Fruit fly (Drosophila melanogaster): ENCODE data around the gene CG8745.

Gene CG8745

DNA sequence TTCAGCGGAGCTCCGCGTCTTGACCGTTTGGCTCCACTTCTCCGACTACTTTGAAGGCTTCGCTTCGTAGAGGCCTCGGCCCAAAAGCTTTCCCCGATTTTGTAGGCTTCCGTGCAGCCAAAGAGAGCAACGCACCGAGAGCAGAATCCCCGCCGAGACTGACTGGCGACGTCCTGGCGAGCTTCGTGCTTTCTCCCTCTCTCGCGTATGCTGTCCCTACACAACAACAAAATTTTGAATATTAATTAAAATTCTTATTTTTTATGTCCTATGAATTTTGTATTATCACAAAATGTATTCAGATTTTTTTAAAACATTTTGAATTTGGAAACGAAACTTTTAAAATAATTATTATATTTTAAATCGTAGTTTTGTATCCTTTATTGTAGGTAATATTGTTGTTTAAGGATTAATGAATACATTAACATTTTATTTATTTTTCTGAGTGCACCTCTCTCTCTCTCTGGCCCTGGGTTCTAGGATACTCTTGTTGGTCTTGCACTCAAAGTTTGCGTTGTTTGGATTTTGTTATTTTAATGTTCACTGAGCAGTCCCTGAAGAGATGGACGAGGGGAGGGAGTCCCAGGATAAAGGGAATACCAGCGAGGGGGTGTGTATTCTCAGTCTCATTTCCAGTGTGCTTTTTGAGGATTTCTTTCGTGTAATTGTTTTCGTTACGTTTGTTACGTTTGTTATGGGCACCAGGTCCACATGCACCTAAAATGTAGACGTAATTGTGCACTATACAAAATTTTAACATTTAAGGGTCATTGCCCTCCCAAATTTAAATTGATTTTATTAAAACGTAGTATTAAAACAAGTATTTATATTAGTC, 36.7 kb upstream of the CG8745 start, which contains the start of gene dysc (continued):
- TF ChIP-seq abd-A (tag; optimal IDR thresholded peaks at IDR 0.05) (peak; percentile 83), CG2712 (tag; optimal IDR thresholded peaks at IDR 0.05) (peak; percentile 37), ranshi (GFP tag; IDR thresholded peaks at IDR 0.05) (no peak), cwo (GFP tag; optimal IDR thresholded peaks at IDR 0.05) (peak; percentile 34), CG4360 (GFP tag; IDR thresholded peaks at IDR 0.05) (no peak), CG10959 (GFP tag; IDR thresholded peaks at IDR 0.05) (no peak), maf-S (GFP tag; optimal IDR thresholded peaks at IDR 0.05) (no peak), psq (GFP tag; optimal IDR thresholded peaks at IDR 0.05) (no peak), NK7.1 (GFP tag; optimal IDR thresholded peaks at IDR 0.05) (no peak), zen (tag; optimal IDR thresholded peaks at IDR 0.05) (no peak), CG16779 (GFP tag; IDR thresholded peaks at IDR 0.05) (0 out of 2 replicates have a peak, but pooled peaks have one; percentile 45), Camta (GFP tag; optimal IDR thresholded peaks at IDR 0.05) (no peak), CG12155 (GFP tag; optimal IDR thresholded peaks at IDR 0.05) (no peak), CG1603 (tag; optimal IDR thresholded peaks at IDR 0.05) (no peak), CG8281 (tag; optimal IDR thresholded peaks at IDR 0.05) (no peak), C15 (GFP tag; IDR thresholded peaks at IDR 0.05) (no peak), CG11085 (GFP tag; IDR thresholded peaks at IDR 0.05) (no peak), pfk (GFP tag; optimal IDR thresholded peaks at IDR 0.05) (no peak), pzg (GFP tag; optimal IDR thresholded peaks at IDR 0.05) (no peak), Ptx1 (GFP tag; IDR thresholded peaks at IDR 0.05) (peak; percentile 11; the same call in 1 of the 2 replicates), NfI (GFP tag; optimal IDR thresholded peaks at IDR 0.05) (peak; percentile 10), CG11247 (GFP tag; IDR thresholded peaks at IDR 0.05) (no peak), CG6854 (GFP tag; optimal IDR thresholded peaks at IDR 0.05) (no peak), dmrt99B (tag; optimal IDR thresholded peaks at IDR 0.05) (peak; percentile 49), Usf (GFP tag; optimal IDR thresholded peaks at IDR 0.05) (no peak), PHDP (tag; optimal IDR thresholded peaks at IDR 0.05) (peak; percentile 65), ci (GFP tag; IDR thresholded peaks at IDR 0.05) (no peak), CG6654 (GFP tag; optimal IDR thresholded peaks at IDR 0.05) (no peak), twi (tag; optimal IDR thresholded peaks at IDR 0.05) (no peak), CG4328 (GFP tag; optimal IDR thresholded peaks at IDR 0.05) (peak; percentile 19), CG10321 (GFP tag; IDR thresholded peaks at IDR 0.05) (no peak), CG4404 (GFP tag; IDR thresholded peaks at IDR 0.05) (no peak), CG6813 (GFP tag; optimal IDR thresholded peaks at IDR 0.05) (peak; percentile 4), HLH54F (GFP tag; optimal IDR thresholded peaks at IDR 0.05) (no peak), mld (GFP tag; IDR thresholded peaks at IDR 0.05; ENCODE audit: partially characterized antibody) (no peak), Ssrp (tag; optimal IDR thresholded peaks at IDR 0.05) (no peak), NC2β (GFP tag; optimal IDR thresholded peaks at IDR 0.05) (no peak), CG30020 (tag; optimal IDR thresholded peaks at IDR 0.05) (no peak), dm (GFP tag; optimal IDR thresholded peaks at IDR 0.05) (no peak), Med (GFP tag) (peak; percentile 54), fru (optimal IDR thresholded peaks at IDR 0.05) (no peak), CG10274 (GFP tag; optimal IDR thresholded peaks at IDR 0.05) (no peak), seq (GFP tag; IDR thresholded peaks at IDR 0.05) (no peak), nmo (GFP tag; optimal IDR thresholded peaks at IDR 0.05) (peak; percentile 4), zen2 (GFP tag; IDR thresholded peaks at IDR 0.05; ENCODE audit: partially characterized antibody) (no peak), CG7928 (GFP tag; optimal IDR thresholded peaks at IDR 0.05) (no peak), Mes4 (GFP tag; optimal IDR thresholded peaks at IDR 0.05) (no peak), fu2 (GFP tag; optimal IDR thresholded peaks at IDR 0.05) (no peak), CG16815 (GFP tag; optimal IDR thresholded peaks at IDR 0.05) (no peak), mam (GFP tag; optimal IDR thresholded peaks at IDR 0.05) (no peak)

Measured in whole organism, embryonic.